Fruit fly (Drosophila melanogaster) whole organism, pupa: ENCODE measurements around the gene CG14210.

ENCODE experiments used
- CG10348 ChIP-seq: fragments of 200-800 bp; sonication (Bioruptor generic); IDR thresholded peaks from 2 replicates; pipeline ENCODE4 v1.3.6; 2022; ENCODE audit warnings: missing biosample characterization, missing genetic modification characterization
- CG12605 ChIP-seq: fragments of 200-800 bp; sonication (Bioruptor generic); IDR thresholded peaks from 2 replicates; pipeline ENCODE4 v1.3.6; 2022; ENCODE audit warnings: missing biosample characterization, missing genetic modification characterization
- CG13204 ChIP-seq: fragments of 200-800 bp; sonication (Bioruptor generic); optimal IDR thresholded peaks from 2 replicates; lab custom pipeline; 2018; ENCODE audit warnings: missing biosample characterization, mild to moderate bottlenecking, missing genetic modification characterization, moderate library complexity
- CG14655 ChIP-seq: fragments of 200-800 bp; sonication (Bioruptor generic); optimal IDR thresholded peaks from 3 replicates; lab custom pipeline; 2017; ENCODE audit warnings: mild to moderate bottlenecking, missing biosample characterization, missing genetic modification reagents, missing genetic modification characterization
- CG15710 ChIP-seq: fragments of 200-800 bp; sonication (Bioruptor generic); optimal IDR thresholded peaks from 2 replicates; lab custom pipeline; 2018; ENCODE audit warnings: missing biosample characterization, mild to moderate bottlenecking, missing genetic modification characterization, moderate library complexity
- CG17806 ChIP-seq: fragments of 200-800 bp; sonication (Bioruptor generic); optimal IDR thresholded peaks from 2 replicates; lab custom pipeline; 2018; ENCODE audit warnings: missing biosample characterization, mild to moderate bottlenecking, missing genetic modification characterization, moderate library complexity
- CG32121 ChIP-seq: fragments of 200-800 bp; sonication (Bioruptor generic); IDR thresholded peaks from 2 replicates; pipeline ENCODE4 v1.3.6; 2022; ENCODE audit warnings: missing biosample characterization, missing genetic modification characterization
- CG34367 ChIP-seq: fragments of 200-800 bp; sonication (Bioruptor generic); optimal IDR thresholded peaks from 2 replicates; lab custom pipeline; 2018; ENCODE audit warnings: missing biosample characterization, mild to moderate bottlenecking, missing genetic modification characterization
- CG4496 ChIP-seq: fragments of 200-800 bp; sonication (Bioruptor generic); IDR thresholded peaks from 3 replicates; pipeline ENCODE4 v1.3.6; 2022; ENCODE audit warnings: missing biosample characterization, missing genetic modification characterization
- CG8159 ChIP-seq: fragments of 200-800 bp; sonication (Bioruptor generic); optimal IDR thresholded peaks from 3 replicates; lab custom pipeline; 2018; ENCODE audit warnings: missing biosample characterization, mild to moderate bottlenecking, missing genetic modification characterization, moderate library complexity
- CG8301 ChIP-seq: fragments of 200-800 bp; sonication (Bioruptor generic); optimal IDR thresholded peaks from 2 replicates; lab custom pipeline; 2018; ENCODE audit warnings: missing biosample characterization, mild to moderate bottlenecking, missing genetic modification characterization
- CG9948 ChIP-seq: fragments of 200-800 bp; sonication (Bioruptor generic); optimal IDR thresholded peaks from 2 replicates; lab custom pipeline; 2018; ENCODE audit warnings: missing biosample characterization, mild to moderate bottlenecking, missing genetic modification characterization, moderate library complexity
- D1 ChIP-seq: fragments of 200-800 bp; sonication (Bioruptor generic); optimal IDR thresholded peaks from 2 replicates; lab custom pipeline; 2018; ENCODE audit warnings: missing biosample characterization, mild to moderate bottlenecking, missing genetic modification characterization, moderate library complexity
- EcR ChIP-seq: fragments of 200-800 bp; sonication (Bioruptor generic); optimal IDR thresholded peaks from 3 replicates; lab custom pipeline; 2019; ENCODE audit warnings: missing biosample characterization, missing genetic modification characterization, mild to moderate bottlenecking, moderate library complexity, missing genetic modification reagents
- Ets98B ChIP-seq: fragments of 200-800 bp; sonication (Bioruptor generic); IDR thresholded peaks from 2 replicates; pipeline ENCODE4 v1.3.6; 2022; ENCODE audit warnings: missing biosample characterization, missing genetic modification characterization
- Pif1A ChIP-seq: fragments of 200-800 bp; sonication (Bioruptor generic); optimal IDR thresholded peaks from 3 replicates; lab custom pipeline; 2016; ENCODE audit warnings: missing biosample characterization, missing genetic modification characterization
- Pif1B ChIP-seq: fragments of 200-800 bp; sonication (Bioruptor generic); optimal IDR thresholded peaks from 3 replicates; lab custom pipeline; 2016; ENCODE audit warnings: missing biosample characterization, missing genetic modification characterization
- Snoo ChIP-seq: fragments of 200-800 bp; sonication (Bioruptor generic); optimal IDR thresholded peaks from 3 replicates; lab custom pipeline; 2017; ENCODE audit warnings: missing biosample characterization, mild to moderate bottlenecking, missing genetic modification characterization, inconsistent platforms
- fd96Ca ChIP-seq: fragments of 200-800 bp; sonication (Bioruptor generic); IDR thresholded peaks from 3 replicates; pipeline ENCODE4 v1.3.6; 2022; ENCODE audit warnings: missing biosample characterization, missing genetic modification characterization
- gl ChIP-seq: fragments of 200-800 bp; sonication (Bioruptor generic); optimal IDR thresholded peaks from 2 replicates; lab custom pipeline; 2018; ENCODE audit warnings: missing biosample characterization, mild to moderate bottlenecking, missing genetic modification characterization
- rn ChIP-seq: fragments of 200-800 bp; sonication (Bioruptor generic); IDR thresholded peaks from 2 replicates; pipeline ENCODE4 v1.3.6; 2022; ENCODE audit warnings: missing biosample characterization, missing genetic modification characterization

CG14210 gene

dm6 chrX:19640707-19641248 lies 24.8 kb downstream of the CG14210 start:
- TF ChIP-seq CG4496 (GFP tag; lab: Robert Waterston, UW), result peak; percentile 31; the same call in 1 of the 3 replicates
- TF ChIP-seq CG8159, result no peak
- TF ChIP-seq, all 21 proteins: peak for 1

DNA sequence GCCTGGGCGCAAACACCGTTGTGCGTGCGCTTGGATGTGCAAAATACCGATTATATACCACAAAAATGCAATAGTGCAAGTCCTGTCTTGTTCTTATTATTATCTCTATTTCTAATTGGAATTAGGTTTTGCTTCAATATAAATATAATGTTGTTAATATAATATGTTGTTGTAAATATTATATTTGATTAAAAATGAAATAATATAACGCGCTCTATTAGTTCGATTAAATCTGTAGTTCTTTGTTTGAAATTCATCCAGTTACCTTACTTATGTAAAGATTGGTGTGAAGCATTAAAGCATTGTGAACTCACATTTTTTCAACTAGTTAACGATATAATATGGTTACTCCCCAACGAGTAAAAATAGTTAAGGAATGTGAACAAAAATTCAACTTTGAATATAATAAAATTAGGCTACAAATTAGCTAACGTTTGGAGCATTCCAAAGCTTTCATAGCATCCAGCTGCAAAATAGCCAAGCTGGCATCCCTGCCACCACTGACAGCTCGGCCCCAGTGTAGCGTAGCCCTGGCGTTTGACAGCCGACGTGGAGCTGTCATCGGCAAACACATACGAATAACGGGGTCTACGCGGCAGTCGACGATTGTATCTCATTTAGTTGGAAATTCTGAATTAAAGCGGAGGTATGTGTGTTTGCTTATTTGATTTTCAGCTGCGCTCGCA lies 27.0 kb downstream of the CG14210 start, which contains the start of the genes CG12237 and Sec61gamma:
TSS of gene CG12237 (minus strand) at position 51 of the 686 bp plus-strand sequence.
TSS of gene Sec61gamma (plus strand) at position 509 of the 686 bp plus-strand sequence.
- no peak for TF ChIP-seq fd96Ca (GFP tag; lab: Robert Waterston, UW)
- TF ChIP-seq CG34367, result peak; percentile 0
- TF ChIP-seq Snoo (tag; lab: Kevin White, UChicago), result peak; percentile 13
- peak; percentile 42; the same call in 1 of the 2 replicates for TF ChIP-seq Ets98B (GFP tag; lab: Robert Waterston, UW)
- TF ChIP-seq, all 21 proteins: peak for 3

- TF ChIP-seq CG9948 (tag; lab: Kevin White, UChicago) (peak; percentile 3), Pif1A (GFP tag; lab: Kevin White, UChicago) (no peak), Ets98B (GFP tag; lab: Robert Waterston, UW) (0 out of 2 replicates have a peak, but pooled peaks have one; percentile 23), CG13204 (GFP tag; lab: Kevin White, UChicago) (no peak), D1 (tag; lab: Kevin White, UChicago) (no peak), CG14655 (no peak), CG8301 (tag; lab: Kevin White, UChicago) (no peak), CG34367 (no peak), CG4496 (GFP tag; lab: Robert Waterston, UW) (no peak), Snoo (tag; lab: Kevin White, UChicago) (no peak), gl (tag; lab: Kevin White, UChicago) (no peak), CG10348 (GFP tag; lab: Robert Waterston, UW) (no peak)
Measured at dm6 chrX:19645873-19646541, 30.0 kb downstream of the CG14210 start, which contains the start of gene Arp10. Arp10 (minus strand) TSS chrX:19646176.

DNA sequence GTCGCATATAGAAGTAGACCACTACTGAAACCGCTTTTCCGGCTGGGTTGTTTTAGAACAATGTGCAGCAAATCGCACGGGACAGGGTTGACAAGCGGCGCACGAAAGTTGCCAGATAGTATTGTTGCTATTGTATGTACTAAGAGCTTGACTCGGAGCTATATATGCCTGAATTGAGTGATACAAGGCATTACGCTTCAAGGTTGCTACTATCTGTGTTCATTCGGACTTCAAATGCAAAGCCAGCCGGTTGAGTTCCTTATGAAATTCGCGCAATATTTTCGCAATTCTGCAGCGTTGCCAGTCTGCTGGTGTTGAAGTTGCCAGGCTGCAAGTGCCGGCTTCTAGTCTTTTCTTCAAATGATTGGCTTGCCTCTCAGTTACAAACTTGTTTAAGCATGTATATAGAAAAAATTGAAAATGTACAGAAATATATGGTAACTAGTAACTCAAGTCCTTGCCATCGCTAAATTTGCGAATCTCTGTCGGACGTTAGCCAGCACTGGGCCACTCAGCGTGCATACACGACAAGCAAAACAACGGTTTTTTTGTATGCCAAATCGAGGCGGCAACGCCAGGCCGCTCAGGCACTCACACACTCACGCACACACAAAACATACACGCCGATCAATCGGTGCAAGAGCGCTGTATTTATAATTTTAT lies 35.9 kb downstream of the CG14210 start, which contains the start of the genes Ranbp21 and Elys:
TSS of gene Ranbp21 (minus strand) at position 513 of the 663 bp plus-strand sequence.
TSS of gene Elys (plus strand) at position 549 of the 663 bp plus-strand sequence.
- TF ChIP-seq CG17806 (no peak), CG4496 (GFP tag; lab: Robert Waterston, UW) (peak; percentile 67), CG15710 (tag; lab: Kevin White, UChicago) (peak; percentile 39), CG34367 (no peak), rn (GFP tag; lab: Robert Waterston, UW) (no peak), Pif1A (GFP tag; lab: Kevin White, UChicago) (no peak), CG13204 (GFP tag; lab: Kevin White, UChicago) (no peak), Ets98B (GFP tag; lab: Robert Waterston, UW) (no peak), EcR (GFP tag; lab: Kevin White, UChicago) (no peak), CG32121 (GFP tag; lab: Robert Waterston, UW) (no peak), D1 (tag; lab: Kevin White, UChicago) (no peak), CG8159 (no peak), Snoo (tag; lab: Kevin White, UChicago) (no peak), CG14655 (no peak), fd96Ca (GFP tag; lab: Robert Waterston, UW) (peak; percentile 57; the same call in 2 of the 3 replicates), Pif1B (GFP tag; lab: Kevin White, UChicago) (no peak), CG9948 (tag; lab: Kevin White, UChicago) (no peak)

- peak; percentile 41 for TF ChIP-seq EcR (GFP tag; lab: Kevin White, UChicago)
- TF ChIP-seq CG34367, result no peak
- TF ChIP-seq Ets98B (GFP tag; lab: Robert Waterston, UW), result peak; percentile 42; the same call in 1 of the 2 replicates
- no peak for TF ChIP-seq CG8301 (tag; lab: Kevin White, UChicago)
- TF ChIP-seq CG4496 (GFP tag; lab: Robert Waterston, UW), result peak; percentile 61
- TF ChIP-seq CG9948 (tag; lab: Kevin White, UChicago), result no peak
- TF ChIP-seq CG32121 (GFP tag; lab: Robert Waterston, UW), result peak; percentile 48; the same call in 1 of the 2 replicates
- TF ChIP-seq fd96Ca (GFP tag; lab: Robert Waterston, UW), result peak; percentile 45; the same call in 1 of the 3 replicates
- no peak for TF ChIP-seq gl (tag; lab: Kevin White, UChicago)
- TF ChIP-seq CG12605 (GFP tag; lab: Robert Waterston, UW), result no peak
- no peak for TF ChIP-seq CG8159
- no peak for TF ChIP-seq rn (GFP tag; lab: Robert Waterston, UW)
- no peak for TF ChIP-seq CG10348 (GFP tag; lab: Robert Waterston, UW)
- no peak for TF ChIP-seq CG15710 (tag; lab: Kevin White, UChicago)
- TF ChIP-seq Pif1A (GFP tag; lab: Kevin White, UChicago), result no peak
- no peak for TF ChIP-seq CG17806
- TF ChIP-seq Pif1B (GFP tag; lab: Kevin White, UChicago), result no peak
- TF ChIP-seq Snoo (tag; lab: Kevin White, UChicago), result no peak
- no peak for TF ChIP-seq D1 (tag; lab: Kevin White, UChicago)
- TF ChIP-seq CG13204 (GFP tag; lab: Kevin White, UChicago), result peak; percentile 27
- no peak for TF ChIP-seq CG14655
Measured at dm6 chrX:19662583-19663195, 46.7 kb downstream of the CG14210 start.
